Fruit fly (Drosophila melanogaster): ENCODE data around the gene Cat.

Cat gene

dm6 chr3L:18796376-18796775 lies 26.0 kb upstream of the Cat start:
- TF ChIP-seq noc (tag; optimal IDR thresholded peaks at IDR 0.05), result no peak

dm6 chr3L:18799508-18800062 lies 22.8 kb upstream of the Cat start:
- no peak for TF ChIP-seq noc (tag; optimal IDR thresholded peaks at IDR 0.05)

- TF ChIP-seq noc (tag; optimal IDR thresholded peaks at IDR 0.05), result no peak
Measured at dm6 chr3L:18800100-18800841, 22.1 kb upstream of the Cat start.

dm6 chr3L:18801194-18801695 lies 21.2 kb upstream of the Cat start, which contains the start of gene ftz-f1:
Gene ftz-f1, minus strand, starts transcription at chr3L:18801309.
- peak; percentile 48 for TF ChIP-seq noc (tag; optimal IDR thresholded peaks at IDR 0.05)

- TF ChIP-seq noc (tag; optimal IDR thresholded peaks at IDR 0.05), result no peak
Measured at dm6 chr3L:18809067-18809466, 13.3 kb upstream of the Cat start.

dm6 chr3L:18810469-18810868 lies 11.9 kb upstream of the Cat start:
- TF ChIP-seq noc (tag; optimal IDR thresholded peaks at IDR 0.05), result peak; percentile 38

dm6 chr3L:18812141-18812736 lies 10.2 kb upstream of the Cat start:
- peak; percentile 0 for TF ChIP-seq noc (tag; optimal IDR thresholded peaks at IDR 0.05)

- TF ChIP-seq noc (tag; optimal IDR thresholded peaks at IDR 0.05), result peak; percentile 26
Measured at dm6 chr3L:18813963-18814647, 8.3 kb upstream of the Cat start.

- no peak for TF ChIP-seq noc (tag; optimal IDR thresholded peaks at IDR 0.05)
Measured at dm6 chr3L:18816176-18816575, 6.2 kb upstream of the Cat start.

dm6 chr3L:18816719-18817118 lies 5.7 kb upstream of the Cat start:
- TF ChIP-seq noc (tag; optimal IDR thresholded peaks at IDR 0.05), result no peak

- TF ChIP-seq noc (tag; optimal IDR thresholded peaks at IDR 0.05), result peak; percentile 37
Measured at dm6 chr3L:18817264-18817894, 5.0 kb upstream of the Cat start.

dm6 chr3L:18819262-18819886 lies 3.0 kb upstream of the Cat start:
- TF ChIP-seq noc (tag; optimal IDR thresholded peaks at IDR 0.05), result no peak

dm6 chr3L:18819887-18820637 lies 2.3 kb upstream of the Cat start:
- no peak for TF ChIP-seq noc (tag; optimal IDR thresholded peaks at IDR 0.05)

dm6 chr3L:18820638-18821382 lies 1.6 kb upstream of the Cat start, which contains the start of the genes CG14073 and HipHop:
Gene CG14073, minus strand, starts transcription at chr3L:18820675.
Gene HipHop, plus strand, starts transcription at chr3L:18821171.
- TF ChIP-seq noc (tag; optimal IDR thresholded peaks at IDR 0.05), result no peak

All from whole organism, larva.